Fruit fly (Drosophila melanogaster) whole organism, wandering third instar larva: ENCODE measurements around the gene CG2924.

Experiments
- Abd-B ChIP-seq: fragments of >200 bp; optimal IDR thresholded peaks from 2 replicates; lab custom pipeline; 2017; ENCODE audit warnings: missing biosample characterization, missing genetic modification characterization
- CG32264 ChIP-seq: fragments of 200-800 bp; sonication (Bioruptor generic); optimal IDR thresholded peaks from 2 replicates; lab custom pipeline; 2016; ENCODE audit warnings: missing biosample characterization, missing genetic modification characterization
- CG9705 ChIP-seq: fragments of 200-800 bp; sonication (Bioruptor generic); optimal IDR thresholded peaks from 2 replicates; lab custom pipeline; 2018; ENCODE audit warnings: missing biosample characterization, mild to moderate bottlenecking, missing genetic modification characterization
- CrebA ChIP-seq: fragments of 200-800 bp; sonication (Bioruptor generic); optimal IDR thresholded peaks from 2 replicates; lab custom pipeline; 2016; ENCODE audit warnings: missing biosample characterization, mild to moderate bottlenecking, missing genetic modification characterization, borderline replicate concordance
- Dfd ChIP-seq: fragments of >200 bp; optimal IDR thresholded peaks from 2 replicates; lab custom pipeline; 2017; ENCODE audit warnings: missing biosample characterization, missing genetic modification characterization
- Dif ChIP-seq: fragments of 200-275, 200-300 bp; sonication (Bioruptor generic); optimal IDR thresholded peaks from 2 replicates; lab custom pipeline; 2018; ENCODE audit warnings: missing biosample characterization, missing genetic modification characterization; ENCODE audit not compliant: partially characterized antibody
- GATAd ChIP-seq: sonication (Bioruptor generic); optimal IDR thresholded peaks from 2 replicates; lab custom pipeline; 2016; ENCODE audit warnings: missing biosample characterization, missing genetic modification characterization
- HLH106 ChIP-seq: fragments of 200-800 bp; optimal IDR thresholded peaks from 3 replicates; lab custom pipeline; 2019; ENCODE audit warnings: missing biosample characterization, mild to moderate bottlenecking, missing genetic modification characterization, moderate library complexity
- Hnf4 ChIP-seq: fragments of 200-800 bp; sonication (Bioruptor generic); optimal IDR thresholded peaks from 2 replicates; lab custom pipeline; 2016; ENCODE audit warnings: missing biosample characterization, mild to moderate bottlenecking, missing genetic modification characterization
- Hr78 ChIP-seq: fragments of >200 bp; optimal IDR thresholded peaks from 2 replicates; lab custom pipeline; 2017; ENCODE audit warnings: missing biosample characterization, missing genetic modification characterization
- Hr83 ChIP-seq: fragments of 200-300 bp; sonication (Bioruptor generic); optimal IDR thresholded peaks from 2 replicates; lab custom pipeline; 2016; ENCODE audit warnings: missing biosample characterization, mild to moderate bottlenecking, missing genetic modification characterization, moderate library complexity; ENCODE audit not compliant: poor library complexity, severe bottlenecking
- Jra ChIP-seq: sonication (Bioruptor generic); optimal IDR thresholded peaks from 2 replicates; lab custom pipeline; 2016; ENCODE audit warnings: missing biosample characterization, missing genetic modification characterization
- Mio ChIP-seq: sonication (Bioruptor generic); optimal IDR thresholded peaks from 2 replicates; lab custom pipeline; 2016; ENCODE audit warnings: missing biosample characterization, missing genetic modification characterization
- Myc ChIP-seq: fragments of >200 bp; optimal IDR thresholded peaks from 2 replicates; lab custom pipeline; 2017
- N ChIP-seq: fragments of >200 bp; optimal IDR thresholded peaks from 2 replicates; lab custom pipeline; 2018; ENCODE audit warnings: missing biosample characterization, missing external identifiers, missing genetic modification characterization
- OdsH ChIP-seq: fragments of 200-800 bp; sonication (Bioruptor generic); optimal IDR thresholded peaks from 2 replicates; lab custom pipeline; 2016; ENCODE audit warnings: missing biosample characterization, mild to moderate bottlenecking, missing genetic modification characterization
- Rel ChIP-seq, 2 experiments: fragments of 200-800 bp; sonication (Bioruptor generic) in 1 of 2; optimal IDR thresholded peaks; 2 replicates in 1 of 2; 3 replicates in 1 of 2; lab custom pipeline; 2016 to 2019; ENCODE audit warnings: mild to moderate bottlenecking in 2 of 2, missing biosample characterization in 2 of 2, missing genetic modification characterization in 2 of 2, moderate library complexity in 1 of 2
- Sp1 ChIP-seq: fragments of 200-800 bp; sonication (Bioruptor generic); optimal IDR thresholded peaks from 3 replicates; lab custom pipeline; 2019; ENCODE audit warnings: missing biosample characterization, mild to moderate bottlenecking, missing genetic modification characterization, moderate library complexity
- Vsx2 ChIP-seq: fragments of 200-300, 225-300 bp; sonication (Bioruptor generic); optimal IDR thresholded peaks from 2 replicates; lab custom pipeline; 2018; ENCODE audit warnings: missing biosample characterization, missing genetic modification characterization; ENCODE audit not compliant: partially characterized antibody
- br ChIP-seq: fragments of 200-800 bp; sonication (Bioruptor generic); optimal IDR thresholded peaks from 2 replicates; lab custom pipeline; 2016; ENCODE audit warnings: missing biosample characterization, missing genetic modification characterization
- brk ChIP-seq: fragments of 200-800 bp; sonication (Bioruptor generic); optimal IDR thresholded peaks from 2 replicates; lab custom pipeline; 2016; ENCODE audit warnings: missing biosample characterization, mild to moderate bottlenecking, missing genetic modification characterization
- dl ChIP-seq, 2 experiments: fragments of 175-275, 200-275 bp in 1 of 2; fragments of 200-275 bp in 1 of 2; sonication (Bioruptor generic); optimal IDR thresholded peaks; lab custom pipeline; 2018; ENCODE audit warnings: mild to moderate bottlenecking in 2 of 2, missing biosample characterization in 2 of 2, missing genetic modification characterization in 2 of 2, moderate library complexity in 2 of 2; ENCODE audit not compliant: partially characterized antibody in 2 of 2, insufficient read depth in 1 of 2
- dmrt93B ChIP-seq: fragments of 200-800 bp; sonication (Bioruptor generic); optimal IDR thresholded peaks from 2 replicates; lab custom pipeline; 2018; ENCODE audit warnings: missing biosample characterization, mild to moderate bottlenecking, missing genetic modification characterization
- dsf ChIP-seq: sonication (Bioruptor generic); optimal IDR thresholded peaks from 2 replicates; lab custom pipeline; 2016; ENCODE audit warnings: missing biosample characterization, missing genetic modification characterization, borderline replicate concordance
- ey ChIP-seq: fragments of 200-800 bp; sonication (Bioruptor generic); optimal IDR thresholded peaks from 2 replicates; lab custom pipeline; 2016; ENCODE audit warnings: missing biosample characterization, missing genetic modification characterization
- foxo ChIP-seq, 2 experiments: fragments of 200-800 bp; sonication (Bioruptor generic); optimal IDR thresholded peaks; 2 replicates in 1 of 2; 3 replicates in 1 of 2; lab custom pipeline; 2016 to 2017; ENCODE audit warnings: missing biosample characterization in 2 of 2, missing genetic modification characterization in 2 of 2
- fru ChIP-seq: fragments of 200-800 bp; sonication (Bioruptor generic); optimal IDR thresholded peaks from 3 replicates; lab custom pipeline; 2016; ENCODE audit warnings: missing biosample characterization, mild to moderate bottlenecking, missing genetic modification characterization
- h ChIP-seq: fragments of 200-800 bp; sonication (Bioruptor generic); optimal IDR thresholded peaks from 3 replicates; lab custom pipeline; 2016; ENCODE audit warnings: missing biosample characterization, mild to moderate bottlenecking, missing genetic modification characterization
- jim ChIP-seq: fragments of 175-275, 200-325 bp; sonication (Bioruptor generic); optimal IDR thresholded peaks from 2 replicates; lab custom pipeline; 2016; ENCODE audit warnings: missing biosample characterization, mild to moderate bottlenecking, missing genetic modification characterization
- lola ChIP-seq: fragments of >200 bp; optimal IDR thresholded peaks from 2 replicates; lab custom pipeline; 2017; ENCODE audit warnings: missing biosample characterization, missing genetic modification characterization
- pan ChIP-seq: fragments of >200 bp; optimal IDR thresholded peaks from 2 replicates; lab custom pipeline; 2017
- psq ChIP-seq: fragments of 200-800 bp; sonication (Bioruptor generic); optimal IDR thresholded peaks from 3 replicates; lab custom pipeline; 2017; ENCODE audit warnings: missing biosample characterization, mild to moderate bottlenecking, missing genetic modification characterization, moderate library complexity
- rgr ChIP-seq: fragments of 200-800 bp; sonication (Bioruptor generic); optimal IDR thresholded peaks from 3 replicates; lab custom pipeline; 2016; ENCODE audit warnings: missing biosample characterization, mild to moderate bottlenecking, missing genetic modification characterization
- sage ChIP-seq: fragments of 200-800 bp; sonication (Bioruptor generic); optimal IDR thresholded peaks from 2 replicates; lab custom pipeline; 2016; ENCODE audit warnings: missing biosample characterization, mild to moderate bottlenecking, missing genetic modification characterization
- sv ChIP-seq: fragments of 200-800 bp; sonication (Bioruptor generic); optimal IDR thresholded peaks from 3 replicates; lab custom pipeline; 2016; ENCODE audit warnings: missing biosample characterization, missing genetic modification characterization
- tai ChIP-seq: sonication (Bioruptor generic); optimal IDR thresholded peaks from 2 replicates; lab custom pipeline; 2016; ENCODE audit warnings: missing biosample characterization, missing genetic modification characterization
- usp ChIP-seq: fragments of >200 bp; optimal IDR thresholded peaks from 2 replicates; lab custom pipeline; 2017; ENCODE audit warnings: missing biosample characterization, missing genetic modification characterization
- woc ChIP-seq: sonication (Bioruptor generic); optimal IDR thresholded peaks from 2 replicates; lab custom pipeline; 2016; ENCODE audit warnings: missing biosample characterization, mild to moderate bottlenecking, missing genetic modification characterization

Gene CG2924

dm6 chrX:2269822-2270556 is 572 bp downstream of the CG2924 start:
- peak; percentile 23 for TF ChIP-seq OdsH (GFP tag; lab: Kevin White, UChicago)
- TF ChIP-seq CrebA (GFP tag; lab: Kevin White, UChicago) = no peak
- TF ChIP-seq usp (GFP tag; lab: Kevin White, UChicago) = no peak
- no peak for TF ChIP-seq dl (GFP tag; optimal IDR thresholded peaks at IDR 0.05; lab: Kevin White, UChicago; ENCODE audit: insufficient read depth in 1 of 2, partially characterized antibody in 2 of 2)
- TF ChIP-seq fru (GFP tag; lab: Kevin White, UChicago) = peak; percentile 57
- no peak for TF ChIP-seq GATAd (GFP tag; lab: Kevin White, UChicago)
- no peak for TF ChIP-seq dsf (GFP tag; lab: Kevin White, UChicago)
- TF ChIP-seq N (GFP tag; lab: Kevin White, UChicago) = no peak
- peak; percentile 49 for TF ChIP-seq h (GFP tag; lab: Kevin White, UChicago)
- no peak for TF ChIP-seq Myc
- TF ChIP-seq ey (GFP tag; lab: Kevin White, UChicago) = peak; percentile 29
- TF ChIP-seq br (GFP tag; lab: Kevin White, UChicago) = peak; percentile 16
- TF ChIP-seq foxo (GFP tag; optimal IDR thresholded peaks at IDR 0.05; lab: Kevin White, UChicago) = peak in 1 of 2 experiments; percentile 63
- TF ChIP-seq psq (GFP tag; lab: Kevin White, UChicago) = peak; percentile 30
- TF ChIP-seq Dif (GFP tag; lab: Kevin White, UChicago) = no peak
- peak; percentile 73 for TF ChIP-seq jim (GFP tag; lab: Kevin White, UChicago)
- TF ChIP-seq Sp1 (GFP tag; lab: Kevin White, UChicago) = peak; percentile 3

DNA sequence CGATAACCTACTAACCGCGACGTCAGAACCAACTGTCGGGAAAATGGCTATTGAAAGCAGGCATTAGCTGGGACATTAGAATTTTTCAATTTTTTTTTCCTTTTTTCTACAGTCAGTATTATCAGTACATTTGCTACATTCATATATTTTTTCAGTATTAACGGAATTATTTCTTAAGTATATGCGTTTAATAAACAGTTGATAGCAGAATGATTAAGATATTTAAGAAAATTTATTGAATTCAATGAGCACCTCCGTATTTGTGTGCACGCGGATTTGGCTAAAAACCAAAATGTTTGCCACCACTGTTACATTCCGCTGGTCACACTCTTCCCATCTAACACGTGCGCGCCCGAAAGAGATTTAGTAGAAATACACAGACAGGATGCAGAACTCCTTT is 8.1 kb downstream of the CG2924 start, which contains the start of the genes temp and CG3071:
Gene temp, minus strand, starts transcription at position 5 of the 400 bp plus-strand sequence.
Gene CG3071, plus strand, starts transcription at position 327 of the 400 bp plus-strand sequence.
- TF ChIP-seq foxo (GFP tag; optimal IDR thresholded peaks at IDR 0.05; lab: Kevin White, UChicago) (peak in 1 of 2 experiments; percentile 79), tai (GFP tag; lab: Kevin White, UChicago) (no peak), lola (GFP tag; lab: Kevin White, UChicago) (no peak), Hr78 (GFP tag; lab: Kevin White, UChicago) (no peak), Rel (GFP tag; optimal IDR thresholded peaks at IDR 0.05; lab: Kevin White, UChicago) (no peak), Rel (tag; optimal IDR thresholded peaks at IDR 0.05; lab: Kevin White, UChicago) (peak; percentile 39), Myc (peak; percentile 98), rgr (GFP tag; lab: Kevin White, UChicago) (peak; percentile 62), Hnf4 (GFP tag; lab: Kevin White, UChicago) (no peak), OdsH (GFP tag; lab: Kevin White, UChicago) (peak; percentile 65), Sp1 (GFP tag; lab: Kevin White, UChicago) (peak; percentile 65), sage (GFP tag; lab: Kevin White, UChicago) (no peak), Mio (GFP tag; lab: Kevin White, UChicago) (no peak), usp (GFP tag; lab: Kevin White, UChicago) (no peak), h (GFP tag; lab: Kevin White, UChicago) (peak; percentile 71), dmrt93B (GFP tag; lab: Kevin White, UChicago) (peak; percentile 58), brk (GFP tag; lab: Kevin White, UChicago) (no peak), dsf (GFP tag; lab: Kevin White, UChicago) (no peak), HLH106 (tag; lab: Kevin White, UChicago) (peak; percentile 80), CrebA (GFP tag; lab: Kevin White, UChicago) (no peak), CG32264 (GFP tag; lab: Kevin White, UChicago) (no peak), ey (GFP tag; lab: Kevin White, UChicago) (peak; percentile 73), N (GFP tag; lab: Kevin White, UChicago) (no peak), jim (GFP tag; lab: Kevin White, UChicago) (no peak), GATAd (GFP tag; lab: Kevin White, UChicago) (no peak), psq (GFP tag; lab: Kevin White, UChicago) (peak; percentile 58), fru (GFP tag; lab: Kevin White, UChicago) (peak; percentile 71), CG9705 (GFP tag; lab: Kevin White, UChicago) (peak; percentile 71), Dif (GFP tag; lab: Kevin White, UChicago) (no peak), Jra (GFP tag; lab: Kevin White, UChicago) (peak; percentile 54), Vsx2 (GFP tag; lab: Kevin White, UChicago) (no peak), Abd-B (GFP tag; lab: Kevin White, UChicago) (no peak), woc (GFP tag; lab: Kevin White, UChicago) (peak; percentile 92), pan (no peak), dl (GFP tag; optimal IDR thresholded peaks at IDR 0.05; lab: Kevin White, UChicago; ENCODE audit: insufficient read depth in 1 of 2, partially characterized antibody in 2 of 2) (no peak), br (GFP tag; lab: Kevin White, UChicago) (peak; percentile 59), Dfd (GFP tag; lab: Kevin White, UChicago) (no peak), Hr83 (GFP tag; lab: Kevin White, UChicago) (no peak), sv (peak; percentile 40)
- TF ChIP-seq, all 38 proteins: peak for 17
